Worm (Caenorhabditis elegans) whole organism, L1 larva: Measurements from ENCODE around the gene hsb-1.

Experiments
- ceh-63 ChIP-seq: fragments of 200-800 bp; sonication (Bioruptor generic); optimal IDR thresholded peaks from 2 replicates; lab custom pipeline; 2018; ENCODE audit warnings: mild to moderate bottlenecking, missing genetic modification characterization, missing compliant biosample characterization
- ceh-82 ChIP-seq, 3 experiments: fragments of 150-350 bp in 1 of 3; sonication (generic microtip) in 2 of 3; optimal IDR thresholded peaks; 2 replicates each; lab custom pipeline; 2014 to 2017; ENCODE audit warnings: missing biosample characterization in 3 of 3, missing genetic modification characterization in 3 of 3
- ceh-88 ChIP-seq: fragments of 200-800 bp; sonication (Bioruptor generic); IDR thresholded peaks from 2 replicates; pipeline ENCODE4 v1.3.6; 2022; ENCODE audit warnings: missing genetic modification characterization, missing compliant biosample characterization
- dpl-1 ChIP-seq, 3 experiments: fragments of 150-350 bp in 2 of 3; sonication (generic microtip) in 1 of 3; optimal IDR thresholded peaks; 2 replicates each; lab custom pipeline; 2014 to 2017; ENCODE audit warnings: missing biosample characterization in 3 of 3, missing genetic modification characterization in 3 of 3, missing genetic modification reagents in 3 of 3
- dsc-1 ChIP-seq: sonication (generic microtip); optimal IDR thresholded peaks from 2 replicates; lab custom pipeline; 2016; ENCODE audit warnings: mild to moderate bottlenecking, missing genetic modification characterization, missing compliant biosample characterization
- efl-1 ChIP-seq, 4 experiments: fragments of 150-350 bp; optimal IDR thresholded peaks in 3 of 4; peaks in 1 of 4; 1 replicate in 1 of 4; 2 replicates in 3 of 4; lab custom pipeline; 2014; ENCODE audit warnings: missing biosample characterization in 2 of 4, missing genetic modification characterization in 2 of 4, missing genetic modification reagents in 2 of 4
- egl-13 ChIP-seq: sonication (generic microtip); optimal IDR thresholded peaks from 2 replicates; lab custom pipeline; 2016; ENCODE audit warnings: missing genotype, missing genetic modification reagents, missing genetic modification characterization, missing compliant biosample characterization
- egl-27 ChIP-seq, 2 experiments: fragments of 150-350 bp in 1 of 2; sonication (generic microtip); optimal IDR thresholded peaks; 3 replicates each; lab custom pipeline; 2017 to 2018; ENCODE audit warnings: missing biosample characterization in 2 of 2, missing genetic modification characterization in 2 of 2, missing genetic modification reagents in 2 of 2
- elt-3 ChIP-seq, 6 experiments: fragments of 150-350 bp in 1 of 6; sonication (generic microtip); optimal IDR thresholded peaks; 2 replicates each; lab custom pipeline; 2017 to 2018; ENCODE audit warnings: missing biosample characterization in 6 of 6, missing genetic modification characterization in 6 of 6, inconsistent platforms in 1 of 6
- fkh-8 ChIP-seq: sonication (generic microtip); optimal IDR thresholded peaks from 2 replicates; lab custom pipeline; 2016; ENCODE audit warnings: mild to moderate bottlenecking, missing genetic modification characterization, missing compliant biosample characterization
- fos-1 ChIP-seq: fragments of 150-350 bp; optimal IDR thresholded peaks from 2 replicates; lab custom pipeline; 2014; ENCODE audit warnings: missing biosample characterization, missing genetic modification characterization
- hlh-17 ChIP-seq: fragments of 200-800 bp; sonication (Bioruptor generic); optimal IDR thresholded peaks from 2 replicates; lab custom pipeline; 2018; ENCODE audit warnings: missing genetic modification characterization, mild to moderate bottlenecking, missing compliant biosample characterization, moderate library complexity, borderline replicate concordance
- hlh-4 ChIP-seq: sonication (generic microtip); optimal IDR thresholded peaks from 2 replicates; lab custom pipeline; 2016; ENCODE audit warnings: mild to moderate bottlenecking, missing genetic modification characterization, missing compliant biosample characterization
- irx-1 ChIP-seq: sonication (generic microtip); optimal IDR thresholded peaks from 2 replicates; lab custom pipeline; 2016; ENCODE audit warnings: missing genetic modification characterization, missing compliant biosample characterization
- isw-1 ChIP-seq: fragments of 200-800 bp; sonication (Bioruptor generic); IDR thresholded peaks from 2 replicates; pipeline ENCODE4 v1.3.6; 2022; ENCODE audit warnings: missing genetic modification characterization, missing compliant biosample characterization
- jun-1 ChIP-seq: fragments of 150-350 bp; optimal IDR thresholded peaks from 2 replicates; lab custom pipeline; 2014; ENCODE audit warnings: missing biosample characterization, missing genetic modification reagents, missing genetic modification characterization
- lin-13 ChIP-seq: fragments of 150-350 bp; optimal IDR thresholded peaks from 2 replicates; lab custom pipeline; 2014; ENCODE audit warnings: missing biosample characterization, missing genetic modification reagents, missing genetic modification characterization
- lin-39 ChIP-seq: fragments of 150-350 bp; optimal IDR thresholded peaks from 2 replicates; lab custom pipeline; 2014; ENCODE audit warnings: missing biosample characterization, missing genetic modification reagents, missing genetic modification characterization
- lsy-2 ChIP-seq, 2 experiments: fragments of 150-350 bp; optimal IDR thresholded peaks; 2 replicates each; lab custom pipeline; 2014; ENCODE audit warnings: missing biosample characterization in 2 of 2, missing genetic modification characterization in 2 of 2
- mef-2 ChIP-seq: fragments of 150-350 bp; optimal IDR thresholded peaks from 2 replicates; lab custom pipeline; 2014; ENCODE audit warnings: missing biosample characterization, missing genetic modification characterization
- mep-1 ChIP-seq: fragments of 150-350 bp; optimal IDR thresholded peaks from 2 replicates; lab custom pipeline; 2014; ENCODE audit warnings: missing biosample characterization, missing genetic modification characterization
- nhr-12 ChIP-seq: sonication (generic microtip); optimal IDR thresholded peaks from 2 replicates; lab custom pipeline; 2017; ENCODE audit warnings: missing biosample characterization, missing genetic modification characterization
- nhr-237 ChIP-seq: fragments of 150-350 bp; optimal IDR thresholded peaks from 2 replicates; lab custom pipeline; 2014; ENCODE audit warnings: missing biosample characterization, missing genetic modification characterization
- nhr-47 ChIP-seq: sonication (generic microtip); optimal IDR thresholded peaks from 2 replicates; lab custom pipeline; 2016; ENCODE audit warnings: mild to moderate bottlenecking, missing genetic modification characterization, moderate library complexity, missing compliant biosample characterization
- nhr-90 ChIP-seq: sonication (generic microtip); optimal IDR thresholded peaks from 2 replicates; lab custom pipeline; 2016; ENCODE audit warnings: mild to moderate bottlenecking, missing genetic modification characterization, missing compliant biosample characterization; ENCODE audit not compliant: poor library complexity
- pag-3 ChIP-seq: sonication (generic microtip); optimal IDR thresholded peaks from 2 replicates; lab custom pipeline; 2017; ENCODE audit warnings: missing genetic modification characterization, mild to moderate bottlenecking, missing compliant biosample characterization, antibody characterized with exemption, borderline replicate concordance; ENCODE audit not compliant: insufficient read depth
- pax-3 ChIP-seq: fragments of 200-800 bp; sonication (Bioruptor generic); optimal IDR thresholded peaks from 2 replicates; lab custom pipeline; 2018; ENCODE audit warnings: mild to moderate bottlenecking, missing genetic modification characterization, moderate library complexity, missing compliant biosample characterization
- skn-1 ChIP-seq: fragments of 150-350 bp; optimal IDR thresholded peaks from 2 replicates; lab custom pipeline; 2014; ENCODE audit warnings: missing biosample characterization, missing genetic modification characterization
- snu-23 ChIP-seq: sonication (generic microtip); optimal IDR thresholded peaks from 2 replicates; lab custom pipeline; 2016; ENCODE audit warnings: missing genetic modification characterization, missing compliant biosample characterization
- sox-4 ChIP-seq: sonication (generic microtip); optimal IDR thresholded peaks from 2 replicates; lab custom pipeline; 2016; ENCODE audit warnings: missing genetic modification characterization, missing compliant biosample characterization
- sup-37 ChIP-seq: fragments of 200-800 bp; sonication (Bioruptor generic); optimal IDR thresholded peaks from 2 replicates; lab custom pipeline; 2018; ENCODE audit warnings: mild to moderate bottlenecking, missing genetic modification characterization, missing compliant biosample characterization
- swsn-7 ChIP-seq: sonication (generic microtip); optimal IDR thresholded peaks from 2 replicates; lab custom pipeline; 2016; ENCODE audit warnings: missing genetic modification characterization, missing compliant biosample characterization
- unc-62 ChIP-seq: fragments of 150-350 bp; optimal IDR thresholded peaks from 2 replicates; lab custom pipeline; 2014; ENCODE audit warnings: missing biosample characterization, missing genetic modification reagents, missing genetic modification characterization
- unc-86 ChIP-seq: sonication (generic microtip); optimal IDR thresholded peaks from 2 replicates; lab custom pipeline; 2016; ENCODE audit warnings: missing genetic modification characterization, missing compliant biosample characterization
- unc-98 ChIP-seq: fragments of 200-800 bp; sonication (Bioruptor generic); IDR thresholded peaks from 2 replicates; pipeline ENCODE4 v1.3.6; 2022; ENCODE audit warnings: missing genetic modification characterization, missing compliant biosample characterization
- xbp-1 ChIP-seq: sonication (generic microtip); optimal IDR thresholded peaks from 2 replicates; lab custom pipeline; 2016; ENCODE audit warnings: missing genetic modification characterization, missing compliant biosample characterization
- zag-1 ChIP-seq: fragments of 150-350 bp; optimal IDR thresholded peaks from 2 replicates; lab custom pipeline; 2014; ENCODE audit warnings: missing biosample characterization, missing genetic modification characterization

hsb-1 gene

ce11 chrIV:12558925-12559450 lies 8.0 kb downstream of the hsb-1 start, which contains the start of the genes ZK795.2 and ZK795.3 (continued):
- peak; percentile 10 for TF ChIP-seq egl-13 (tag; lab: Kevin White, UChicago)
- peak; percentile 78 for TF ChIP-seq skn-1 (tag; lab: Kevin White, UChicago)
- TF ChIP-seq jun-1, result peak; percentile 44
- peak; percentile 87 for TF ChIP-seq mep-1 (tag; lab: Kevin White, UChicago)
- TF ChIP-seq unc-86 (tag; lab: Kevin White, UChicago), result peak; percentile 38
- TF ChIP-seq efl-1 (optimal IDR thresholded peaks at IDR 0.05; lab: Kevin White, UChicago), result peak; percentile 98 to 100
- peak; percentile 99 to 100 for TF ChIP-seq efl-1 (GFP tag; optimal IDR thresholded peaks at IDR 0.05 in 1 of 2; lab: Kevin White, UChicago)
- peak; percentile 48 for TF ChIP-seq fos-1 (tag; lab: Kevin White, UChicago)
- TF ChIP-seq ceh-63 (GFP tag; lab: Kevin White, UChicago), result no peak
- TF ChIP-seq sox-4 (tag; lab: Kevin White, UChicago), result no peak
- TF ChIP-seq lin-39, result peak; percentile 78
- peak; percentile 78 for TF ChIP-seq nhr-47
- no peak for TF ChIP-seq nhr-12 (tag; lab: Kevin White, UChicago)
- TF ChIP-seq sup-37 (GFP tag; lab: Kevin White, UChicago), result no peak
- TF ChIP-seq hlh-4 (tag; lab: Kevin White, UChicago), result no peak
- TF ChIP-seq egl-27 (tag; optimal IDR thresholded peaks at IDR 0.05; lab: Kevin White, UChicago), result no peak
- TF ChIP-seq, all 84 proteins: peak for 40

ce11 chrIV:12551944-12552343 lies 15.1 kb downstream of the hsb-1 start:
- TF ChIP-seq dsc-1 (tag; lab: Kevin White, UChicago) (no peak), xbp-1 (tag; lab: Kevin White, UChicago) (no peak), swsn-7 (no peak), ceh-82 (tag; optimal IDR thresholded peaks at IDR 0.05; lab: Kevin White, UChicago) (no peak)
- TF ChIP-seq, all 84 proteins: peak for 0

DNA sequence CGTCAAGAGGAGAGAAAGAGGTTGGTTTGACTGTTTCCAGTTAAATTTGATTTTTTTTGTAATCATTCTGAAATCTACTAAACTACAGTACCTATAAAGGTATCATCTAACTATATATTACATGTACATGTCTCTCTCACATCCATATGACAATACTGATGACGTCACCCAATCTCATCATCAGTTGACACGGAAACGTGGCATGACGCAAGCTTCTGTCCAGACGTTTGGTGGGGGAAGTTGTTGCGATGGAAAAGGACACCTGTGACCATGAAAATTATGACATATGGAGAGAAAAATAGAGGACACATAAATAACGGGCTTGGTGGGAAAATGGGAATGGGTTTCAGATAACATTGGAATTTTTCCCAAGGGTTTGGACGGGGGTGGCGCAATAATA lies 18.0 kb downstream of the hsb-1 start:
- TF ChIP-seq unc-62 (GFP tag; lab: Kevin White, UChicago) (no peak), unc-98 (GFP tag; lab: Robert Waterston, UW) (no peak), nhr-237 (tag; lab: Kevin White, UChicago) (no peak), pax-3 (tag; lab: Kevin White, UChicago) (no peak), isw-1 (no peak), dpl-1 (GFP tag; optimal IDR thresholded peaks at IDR 0.05; lab: Kevin White, UChicago) (no peak), fos-1 (tag; lab: Kevin White, UChicago) (no peak), ceh-88 (GFP tag; lab: Robert Waterston, UW) (no peak), mef-2 (tag; lab: Kevin White, UChicago) (no peak), sup-37 (GFP tag; lab: Kevin White, UChicago) (no peak)

DNA sequence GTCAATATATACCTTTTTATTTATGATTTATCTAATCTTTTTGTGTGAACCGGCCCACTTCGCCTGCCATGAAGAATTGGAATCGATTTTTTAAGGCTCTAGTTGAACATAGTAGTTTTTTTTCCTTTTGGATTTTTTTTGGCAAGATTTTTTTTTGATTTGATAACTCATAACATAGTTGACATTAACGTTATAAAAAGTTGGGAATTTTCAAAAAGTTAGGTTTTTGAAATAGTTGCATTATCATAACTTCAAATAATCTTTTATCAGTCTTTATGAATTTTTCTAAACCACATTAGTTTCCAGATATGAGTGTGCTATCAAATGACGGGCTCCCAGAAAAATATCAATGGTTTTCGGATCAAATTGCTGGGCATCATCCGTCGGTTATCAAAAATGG lies 19.2 kb downstream of the hsb-1 start, which contains the start of gene ipmk-1:
TSS of gene ipmk-1 (plus strand) at position 301 of the 400 bp plus-strand sequence.
- no peak for TF ChIP-seq snu-23
- TF ChIP-seq nhr-12 (tag; lab: Kevin White, UChicago), result no peak
- TF ChIP-seq nhr-90 (tag; lab: Kevin White, UChicago), result no peak
- no peak for TF ChIP-seq mep-1 (tag; lab: Kevin White, UChicago)
- TF ChIP-seq dpl-1 (GFP tag; optimal IDR thresholded peaks at IDR 0.05; lab: Kevin White, UChicago), result no peak
- TF ChIP-seq xbp-1 (tag; lab: Kevin White, UChicago), result no peak
- TF ChIP-seq unc-86 (tag; lab: Kevin White, UChicago), result no peak
- no peak for TF ChIP-seq pag-3 (tag; lab: Kevin White, UChicago)
- TF ChIP-seq unc-62 (GFP tag; lab: Kevin White, UChicago), result no peak
- no peak for TF ChIP-seq pax-3 (tag; lab: Kevin White, UChicago)
- TF ChIP-seq zag-1 (tag; lab: Kevin White, UChicago), result no peak
- no peak for TF ChIP-seq elt-3 (tag; optimal IDR thresholded peaks at IDR 0.05; lab: Kevin White, UChicago)
- TF ChIP-seq hlh-17 (GFP tag; lab: Kevin White, UChicago), result no peak
- TF ChIP-seq mef-2 (tag; lab: Kevin White, UChicago), result no peak
- no peak for TF ChIP-seq fkh-8
- TF ChIP-seq irx-1, result no peak
- no peak for TF ChIP-seq egl-13 (tag; lab: Kevin White, UChicago)
- TF ChIP-seq lin-13 (GFP tag; lab: Kevin White, UChicago), result no peak
- TF ChIP-seq isw-1, result no peak
- TF ChIP-seq lsy-2 (tag; optimal IDR thresholded peaks at IDR 0.05; lab: Kevin White, UChicago), result no peak
